Fruit fly (Drosophila melanogaster): ENCODE results near the gene Art6.
A peak's percentile ranks its signal among the peaks of the same experiment; 100 is the strongest.

Art6 gene

DNA sequence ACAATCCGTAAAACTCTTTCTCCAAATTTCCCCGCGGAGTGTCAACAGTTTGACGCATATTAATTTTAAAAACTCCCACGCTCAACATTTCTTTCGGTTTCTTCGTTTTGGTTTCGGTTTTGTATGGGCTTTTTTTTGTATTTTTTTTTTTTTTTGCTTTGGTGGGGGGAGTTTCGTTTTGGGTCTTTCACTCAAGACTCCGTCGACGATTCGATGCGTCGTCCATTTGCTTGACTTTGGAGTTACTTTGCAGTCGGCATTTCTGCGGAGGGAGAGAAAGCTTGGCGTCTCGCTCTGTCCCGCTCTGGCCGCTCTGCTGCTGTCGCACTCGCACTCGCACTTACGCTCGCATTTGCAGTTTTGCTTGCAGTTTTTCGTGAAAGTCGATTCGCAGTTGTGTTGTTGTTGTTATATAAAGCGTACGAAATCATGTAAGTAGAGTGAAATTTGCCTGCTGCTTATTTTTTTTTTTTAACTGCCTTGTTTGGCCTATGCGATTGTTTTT is 29.2 kb upstream of the Art6 start:
- no peak for TF ChIP-seq al (GFP tag; IDR thresholded peaks at IDR 0.05)
- no peak for TF ChIP-seq D (optimal IDR thresholded peaks at IDR 0.05)
- TF ChIP-seq D (GFP tag; optimal IDR thresholded peaks at IDR 0.05): no peak
- TF ChIP-seq ro (GFP tag; IDR thresholded peaks at IDR 0.05): no peak
- TF ChIP-seq sqz (GFP tag; optimal IDR thresholded peaks at IDR 0.05): peak; percentile 45
- no peak for TF ChIP-seq CG17568 (GFP tag; optimal IDR thresholded peaks at IDR 0.05)
- no peak for TF ChIP-seq chinmo (GFP tag; IDR thresholded peaks at IDR 0.05; ENCODE audit: partially characterized antibody)
- peak; percentile 31; the same call in 1 of the 2 replicates for TF ChIP-seq vvl (GFP tag; IDR thresholded peaks at IDR 0.05)
- no peak for TF ChIP-seq E2f1 (GFP tag; IDR thresholded peaks at IDR 0.05)
- TF ChIP-seq CG9215 (GFP tag; IDR thresholded peaks at IDR 0.05): no peak
- TF ChIP-seq CG1832 (GFP tag; optimal IDR thresholded peaks at IDR 0.05): peak; percentile 42
- no peak for TF ChIP-seq HLH54F (GFP tag; optimal IDR thresholded peaks at IDR 0.05)
- no peak for TF ChIP-seq sd (tag; optimal IDR thresholded peaks at IDR 0.05)
- no peak for TF ChIP-seq nau (GFP tag; optimal IDR thresholded peaks at IDR 0.05)
- no peak for TF ChIP-seq CG16779 (GFP tag; IDR thresholded peaks at IDR 0.05)
- no peak for TF ChIP-seq sc (optimal IDR thresholded peaks at IDR 0.05)
- TF ChIP-seq sc (GFP tag; optimal IDR thresholded peaks at IDR 0.05): no peak
- no peak for TF ChIP-seq pita (GFP tag; optimal IDR thresholded peaks at IDR 0.05)
- no peak for TF ChIP-seq CG3838 (GFP tag; optimal IDR thresholded peaks at IDR 0.05)
- peak in 1 of 2 experiments; percentile 15 for TF ChIP-seq Pdp1 (GFP tag; optimal IDR thresholded peaks at IDR 0.05)
- no peak for TF ChIP-seq gce (GFP tag; IDR thresholded peaks at IDR 0.05)
- TF ChIP-seq pho (GFP tag; optimal IDR thresholded peaks at IDR 0.05): no peak
- no peak for TF ChIP-seq jumu (GFP tag; optimal IDR thresholded peaks at IDR 0.05)
- no peak for TF ChIP-seq CG18599 (GFP tag; optimal IDR thresholded peaks at IDR 0.05)
- TF ChIP-seq Dip3 (GFP tag; optimal IDR thresholded peaks at IDR 0.05): no peak
- no peak for TF ChIP-seq Camta (GFP tag; optimal IDR thresholded peaks at IDR 0.05)
- TF ChIP-seq CG17359 (tag; optimal IDR thresholded peaks at IDR 0.05): no peak
- TF ChIP-seq CG7556 (GFP tag; optimal IDR thresholded peaks at IDR 0.05): no peak
- TF ChIP-seq ash1 (GFP tag; optimal IDR thresholded peaks at IDR 0.05): no peak
- TF ChIP-seq HLHmδ (GFP tag; optimal IDR thresholded peaks at IDR 0.05): no peak
- no peak for TF ChIP-seq fd3F (GFP tag; optimal IDR thresholded peaks at IDR 0.05)
- no peak for TF ChIP-seq CG14014 (GFP tag; IDR thresholded peaks at IDR 0.05)
- TF ChIP-seq z (GFP tag; IDR thresholded peaks at IDR 0.05): peak; percentile 55; the same call in 1 of the 3 replicates
- TF ChIP-seq CG1233 (GFP tag; optimal IDR thresholded peaks at IDR 0.05): no peak
- no peak for TF ChIP-seq CG6765 (GFP tag; optimal IDR thresholded peaks at IDR 0.05)
- TF ChIP-seq CG10321 (GFP tag; IDR thresholded peaks at IDR 0.05): peak; percentile 40
- TF ChIP-seq cas (GFP tag; IDR thresholded peaks at IDR 0.05): no peak
- 0 out of 3 replicates have a peak, but pooled peaks have one; percentile 13 for TF ChIP-seq CG2199 (GFP tag; IDR thresholded peaks at IDR 0.05)
- TF ChIP-seq CG2712 (tag; optimal IDR thresholded peaks at IDR 0.05): no peak
- TF ChIP-seq CG7786 (GFP tag; optimal IDR thresholded peaks at IDR 0.05): no peak
- no peak for TF ChIP-seq CG13287 (GFP tag; IDR thresholded peaks at IDR 0.05; ENCODE audit: partially characterized antibody)
- TF ChIP-seq Drgx (GFP tag; IDR thresholded peaks at IDR 0.05): peak; percentile 37; the same call in 1 of the 2 replicates
- 0 out of 3 replicates have a peak, but pooled peaks have one; percentile 26 for TF ChIP-seq ci (GFP tag; IDR thresholded peaks at IDR 0.05)

DNA sequence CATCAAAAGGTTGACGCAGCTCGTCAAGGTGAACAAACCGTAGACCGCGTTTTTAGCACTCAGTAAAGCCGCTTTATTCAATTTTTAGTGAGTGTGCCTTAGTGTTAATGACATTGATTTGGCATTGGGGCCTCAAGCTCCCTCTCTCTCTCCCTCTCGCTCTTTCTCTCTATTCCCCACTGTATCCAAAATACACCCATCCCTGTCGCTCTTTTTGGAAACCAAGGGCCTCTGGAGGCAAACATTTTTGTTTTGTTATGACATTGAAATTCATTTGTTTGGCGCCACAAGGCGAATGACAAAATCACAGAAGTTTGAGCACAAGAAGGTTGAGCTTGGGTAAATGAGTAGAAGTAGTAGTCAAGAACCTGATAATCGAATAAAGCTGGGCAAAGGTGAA is 27.0 kb upstream of the Art6 start:
- peak in 1 of 2 experiments; percentile 24 for TF ChIP-seq Trl (optimal IDR thresholded peaks at IDR 0.05)
- no peak for TF ChIP-seq Trl (GFP tag; optimal IDR thresholded peaks at IDR 0.05)
- no peak for TF ChIP-seq Dp (GFP tag; optimal IDR thresholded peaks at IDR 0.05)
- TF ChIP-seq ftz-f1 (GFP tag; optimal IDR thresholded peaks at IDR 0.05): peak; percentile 91
- TF ChIP-seq ash1 (GFP tag; optimal IDR thresholded peaks at IDR 0.05): no peak
- TF ChIP-seq CG12769 (tag; optimal IDR thresholded peaks at IDR 0.05): peak; percentile 71
- no peak for TF ChIP-seq CG1602 (GFP tag; optimal IDR thresholded peaks at IDR 0.05)
- no peak for TF ChIP-seq CG16779 (GFP tag; IDR thresholded peaks at IDR 0.05)
- peak; percentile 7 for TF ChIP-seq CG1832 (GFP tag; optimal IDR thresholded peaks at IDR 0.05)
- no peak for TF ChIP-seq CG18011 (GFP tag; optimal IDR thresholded peaks at IDR 0.05)
- no peak for TF ChIP-seq fu2 (GFP tag; optimal IDR thresholded peaks at IDR 0.05)
- no peak for TF ChIP-seq croc (GFP tag; conservative IDR thresholded peaks at IDR 0.05)
- TF ChIP-seq sens (GFP tag): peak; percentile 70
- no peak for TF ChIP-seq D19B (GFP tag; optimal IDR thresholded peaks at IDR 0.05)
